Worm (Caenorhabditis elegans) whole organism, early embryonic: ENCODE results near the gene col-85.

Source experiments
- F13C5.2 ChIP-seq: sonication (generic microtip); optimal IDR thresholded peaks from 2 replicates; lab custom pipeline; 2017; ENCODE audit warnings: mild to moderate bottlenecking, missing genetic modification characterization, inconsistent platforms, missing compliant biosample characterization
- hmg-4 ChIP-seq: fragments of 200-800 bp; sonication (Bioruptor generic); optimal IDR thresholded peaks from 2 replicates; lab custom pipeline; 2018; ENCODE audit warnings: mild to moderate bottlenecking, missing genetic modification characterization, missing compliant biosample characterization
- sea-1 ChIP-seq: fragments of 200-800 bp; sonication (Bioruptor generic); conservative IDR thresholded peaks from 2 replicates; pipeline ENCODE4 v1.3.6; 2022; ENCODE audit warnings: missing genetic modification characterization, missing compliant biosample characterization
- tbx-37 ChIP-seq: fragments of 200-800 bp; sonication (Bioruptor generic); conservative IDR thresholded peaks from 2 replicates; pipeline ENCODE4 v1.3.6; 2022; ENCODE audit warnings: missing genetic modification reagents, missing genetic modification characterization, missing compliant biosample characterization
- tra-4 ChIP-seq: sonication (generic microtip); optimal IDR thresholded peaks from 2 replicates; lab custom pipeline; 2017; ENCODE audit warnings: missing genetic modification characterization, missing compliant biosample characterization

DNA sequence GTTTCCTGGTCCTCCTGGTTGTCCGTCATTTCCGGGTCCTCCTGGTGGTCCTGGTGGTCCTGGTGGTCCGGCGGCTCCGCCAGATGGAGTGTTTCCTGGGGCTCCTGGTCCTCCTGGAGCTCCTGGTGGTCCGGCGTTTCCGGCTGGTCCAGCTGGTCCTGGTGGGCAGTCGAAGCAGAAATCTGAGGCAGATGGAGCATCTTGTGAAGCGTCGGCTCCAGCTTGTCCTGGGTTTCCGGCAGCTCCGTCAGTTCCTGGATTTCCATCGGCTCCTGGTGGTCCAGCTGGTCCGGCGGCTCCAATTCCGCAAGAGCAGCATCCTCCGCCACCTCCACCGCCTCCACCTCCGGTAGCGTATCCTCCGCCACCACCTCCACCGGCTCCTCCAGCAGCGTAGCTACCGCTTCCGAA, 823 bp downstream of the col-85 start:
- TF ChIP-seq F13C5.2 (tag; lab: Kevin White, UChicago) (no peak), hmg-4 (GFP tag; lab: Kevin White, UChicago) (no peak), tbx-37 (no peak), sea-1 (GFP tag; lab: Robert Waterston, UW) (no peak), tra-4 (tag; lab: Kevin White, UChicago) (no peak)
